Fruit fly (Drosophila melanogaster) whole organism: ENCODE results near the gene HisRS.

ENCODE experiments used
- CG8478 ChIP-seq: fragments of >200 bp; optimal IDR thresholded peaks from 2 replicates; lab custom pipeline; 2018; ENCODE audit warnings: inconsistent platforms
- Dll ChIP-seq: fragments of >200 bp; optimal IDR thresholded peaks from 2 replicates; lab custom pipeline; 2017
- EcR ChIP-seq, 2 experiments: fragments of >200 bp; optimal IDR thresholded peaks; 2 replicates each; lab custom pipeline; 2017; ENCODE audit warnings: missing biosample characterization in 2 of 2, missing genetic modification characterization in 2 of 2, missing genetic modification reagents in 2 of 2
- pan ChIP-seq: fragments of >200 bp; optimal IDR thresholded peaks from 2 replicates; lab custom pipeline; 2017
- psq ChIP-seq: fragments of >200 bp; optimal IDR thresholded peaks from 2 replicates; lab custom pipeline; 2017
- usp ChIP-seq: fragments of >200 bp; optimal IDR thresholded peaks from 2 replicates; lab custom pipeline; 2017; ENCODE audit warnings: missing biosample characterization, missing genetic modification characterization, mixed read lengths

The HisRS gene

dm6 chrX:18515205-18515921 lies at the start of gene HisRS, which contains the start of gene Bx:
Gene HisRS, plus strand, starts transcription at chrX:18515428.
Gene Bx, plus strand, starts transcription at chrX:18515428.
- TF ChIP-seq Dll (no peak), usp (no peak), psq (lab: Kevin White, UChicago) (no peak), pan (lab: Kevin White, UChicago) (no peak), EcR (GFP tag; optimal IDR thresholded peaks at IDR 0.05; lab: Kevin White, UChicago) (no peak), CG8478 (lab: Kevin White, UChicago) (no peak)

DNA sequence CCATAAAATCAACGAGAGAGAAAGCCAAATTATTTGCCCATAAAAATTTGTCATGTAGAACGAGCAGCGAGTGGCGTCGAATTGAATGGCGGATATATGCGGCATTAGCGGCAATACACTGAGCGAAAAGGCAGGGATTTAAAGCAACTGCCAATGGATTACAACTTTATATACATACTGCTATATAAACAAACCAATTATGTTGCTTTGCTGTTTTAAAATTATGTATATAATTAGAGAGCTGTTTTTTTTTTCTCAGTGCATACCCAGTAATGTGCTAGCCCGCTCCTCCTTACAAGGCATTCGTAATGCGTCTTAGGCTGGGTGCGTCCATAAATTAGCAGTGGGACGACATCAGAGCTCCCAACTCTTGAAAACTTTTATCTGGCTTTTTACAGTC lies 47.3 kb upstream of the HisRS start:
- TF ChIP-seq usp: no peak
- no peak for TF ChIP-seq psq (lab: Kevin White, UChicago)
- no peak for TF ChIP-seq Dll
- no peak for TF ChIP-seq EcR (GFP tag; optimal IDR thresholded peaks at IDR 0.05; lab: Kevin White, UChicago)
- no peak for TF ChIP-seq CG8478 (lab: Kevin White, UChicago)
- no peak for TF ChIP-seq pan (lab: Kevin White, UChicago)

dm6 chrX:18479307-18480134 lies 35.7 kb upstream of the HisRS start, which contains the start of gene CG32547:
Gene CG32547, minus strand, starts transcription at chrX:18479487.
- peak; percentile 92 for TF ChIP-seq pan (lab: Kevin White, UChicago)
- no peak for TF ChIP-seq psq (lab: Kevin White, UChicago)

- TF ChIP-seq Dll (no peak), CG8478 (lab: Kevin White, UChicago) (no peak), pan (lab: Kevin White, UChicago) (no peak), EcR (GFP tag; optimal IDR thresholded peaks at IDR 0.05; lab: Kevin White, UChicago) (no peak), usp (no peak), psq (lab: Kevin White, UChicago) (no peak)
These were observed 32.7 kb upstream of the HisRS start for dm6 chrX:18482537-18482936.

DNA sequence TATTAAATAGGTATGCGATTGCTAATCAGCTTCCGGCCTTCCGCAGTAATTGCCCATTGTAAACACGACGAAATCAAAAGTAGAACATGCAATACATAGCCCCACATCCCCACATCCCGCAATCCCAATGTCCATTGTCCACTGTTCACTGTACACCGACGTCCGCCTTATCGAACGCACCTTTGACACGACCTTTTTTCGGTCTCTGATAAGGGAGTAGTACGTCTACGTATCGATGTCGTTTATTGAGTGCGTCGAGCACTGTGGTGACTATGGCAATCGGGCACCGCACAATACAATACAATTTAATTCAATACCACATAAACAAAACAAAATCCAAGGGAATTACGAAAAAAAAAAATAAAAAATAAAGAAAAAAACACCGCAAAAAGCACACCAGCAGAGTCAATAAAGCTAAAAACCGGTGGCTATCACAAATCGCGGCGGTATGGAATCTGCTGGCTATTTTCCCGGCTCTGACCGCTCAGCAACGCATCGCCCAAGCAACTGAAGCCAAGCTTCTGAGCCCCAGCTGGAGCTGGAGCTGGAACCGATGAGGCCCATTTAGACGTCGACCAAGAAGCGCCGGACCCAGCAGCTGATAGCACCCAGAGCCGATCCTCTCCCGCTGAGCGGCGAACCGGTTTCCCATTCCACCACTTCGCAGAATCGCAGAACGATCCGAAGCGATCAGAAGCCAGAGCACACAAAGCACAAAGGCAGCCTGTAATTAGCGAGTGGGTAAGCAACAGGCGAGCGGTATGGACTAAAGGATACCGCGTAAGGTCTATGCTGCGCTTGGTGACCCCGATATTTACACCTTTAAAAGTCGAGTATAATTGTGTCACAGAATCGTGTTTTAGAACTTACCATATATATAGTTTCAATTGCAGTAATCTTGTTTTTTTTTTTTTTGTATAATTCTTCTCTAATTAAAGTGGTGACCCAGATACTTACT lies 31.7 kb upstream of the HisRS start, which contains the start of gene Hayan:
Hayan (minus strand) TSS at position 512 of the 958 bp plus-strand sequence.
- peak; percentile 64 for TF ChIP-seq Dll
- no peak for TF ChIP-seq CG8478 (lab: Kevin White, UChicago)
- TF ChIP-seq pan (lab: Kevin White, UChicago): peak; percentile 78

dm6 chrX:18486356-18487059 lies 28.7 kb upstream of the HisRS start, which contains the start of gene psh:
Gene psh, minus strand, starts transcription at chrX:18486921.
- no peak for TF ChIP-seq psq (lab: Kevin White, UChicago)
- no peak for TF ChIP-seq pan (lab: Kevin White, UChicago)
- no peak for TF ChIP-seq CG8478 (lab: Kevin White, UChicago)
- no peak for TF ChIP-seq EcR (GFP tag; optimal IDR thresholded peaks at IDR 0.05; lab: Kevin White, UChicago)
- TF ChIP-seq usp: no peak
- TF ChIP-seq Dll: no peak

DNA sequence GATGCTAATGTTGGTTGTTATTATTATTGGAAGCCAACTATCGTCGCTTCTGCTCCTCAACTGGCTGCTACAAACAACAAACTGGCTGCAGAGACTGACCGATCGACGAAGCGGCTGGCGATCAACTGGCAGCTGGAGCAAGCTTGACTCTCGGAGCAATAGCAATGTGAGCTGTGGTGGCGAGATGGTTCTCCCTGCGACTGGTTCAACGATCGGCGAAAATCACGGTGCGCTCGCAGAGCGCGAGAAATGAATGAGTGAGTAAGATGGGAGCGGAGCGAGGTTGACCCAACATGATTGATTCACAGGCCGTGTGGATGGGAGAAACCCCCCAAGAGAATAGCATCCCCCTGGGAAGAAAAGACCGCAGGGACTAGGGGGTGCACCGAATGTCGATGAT lies 25.7 kb upstream of the HisRS start, which contains the start of gene CG15046:
CG15046 (minus strand) TSS at position 112 of the 400 bp plus-strand sequence.
- TF ChIP-seq EcR (GFP tag; optimal IDR thresholded peaks at IDR 0.05; lab: Kevin White, UChicago): no peak
- TF ChIP-seq usp: no peak
- no peak for TF ChIP-seq pan (lab: Kevin White, UChicago)
- TF ChIP-seq CG8478 (lab: Kevin White, UChicago): no peak
- TF ChIP-seq Dll: peak; percentile 64

dm6 chrX:18491941-18492340 lies 23.3 kb upstream of the HisRS start, which contains the start of gene CG15044:
Gene CG15044, minus strand, starts transcription at chrX:18492006.
- TF ChIP-seq CG8478 (lab: Kevin White, UChicago) (no peak), EcR (GFP tag; optimal IDR thresholded peaks at IDR 0.05; lab: Kevin White, UChicago) (no peak), pan (lab: Kevin White, UChicago) (no peak), Dll (no peak)

dm6 chrX:18494165-18494740 lies 21.0 kb upstream of the HisRS start, which contains the start of gene CG15043:
Gene CG15043, minus strand, starts transcription at chrX:18494168.
- TF ChIP-seq CG8478 (lab: Kevin White, UChicago) (no peak), psq (lab: Kevin White, UChicago) (no peak), EcR (GFP tag; optimal IDR thresholded peaks at IDR 0.05; lab: Kevin White, UChicago) (no peak), usp (no peak), pan (lab: Kevin White, UChicago) (no peak), Dll (no peak)

- no peak for TF ChIP-seq Dll
- TF ChIP-seq pan (lab: Kevin White, UChicago): peak; percentile 33
- TF ChIP-seq EcR (GFP tag; optimal IDR thresholded peaks at IDR 0.05; lab: Kevin White, UChicago): no peak
These were observed 15.5 kb upstream of the HisRS start, which contains the start of the genes Pgant7 and Xrcc2 for dm6 chrX:18499679-18500187. Gene Pgant7, minus strand, starts transcription at chrX:18499986. Gene Xrcc2, plus strand, starts transcription at chrX:18500127.
